Fruit fly (Drosophila melanogaster): ENCODE results near the gene CG43439.

Gene CG43439

dm6 chr3L:6961992-6962570 is 22.3 kb downstream of the CG43439 start:
- TF ChIP-seq usp (GFP tag; optimal IDR thresholded peaks at IDR 0.05) (no peak), psq (optimal IDR thresholded peaks at IDR 0.05) (no peak), Dll (optimal IDR thresholded peaks at IDR 0.05) (no peak), CG8478 (optimal IDR thresholded peaks at IDR 0.05) (no peak), pan (optimal IDR thresholded peaks at IDR 0.05) (no peak), EcR (GFP tag; optimal IDR thresholded peaks at IDR 0.05) (no peak)

dm6 chr3L:6957753-6958420 is 26.5 kb downstream of the CG43439 start, which contains the start of the genes Uqcc1 and Surf1:
Gene Uqcc1 (minus strand): TSS chr3L:6958108.
Gene Surf1 (plus strand): TSS chr3L:6958346.
- TF ChIP-seq usp (GFP tag; optimal IDR thresholded peaks at IDR 0.05) = no peak
- no peak for TF ChIP-seq EcR (GFP tag; optimal IDR thresholded peaks at IDR 0.05)
- no peak for TF ChIP-seq Dll (optimal IDR thresholded peaks at IDR 0.05)
- TF ChIP-seq CG8478 (optimal IDR thresholded peaks at IDR 0.05) = no peak
- no peak for TF ChIP-seq psq (optimal IDR thresholded peaks at IDR 0.05)
- TF ChIP-seq pan (optimal IDR thresholded peaks at IDR 0.05) = no peak

DNA sequence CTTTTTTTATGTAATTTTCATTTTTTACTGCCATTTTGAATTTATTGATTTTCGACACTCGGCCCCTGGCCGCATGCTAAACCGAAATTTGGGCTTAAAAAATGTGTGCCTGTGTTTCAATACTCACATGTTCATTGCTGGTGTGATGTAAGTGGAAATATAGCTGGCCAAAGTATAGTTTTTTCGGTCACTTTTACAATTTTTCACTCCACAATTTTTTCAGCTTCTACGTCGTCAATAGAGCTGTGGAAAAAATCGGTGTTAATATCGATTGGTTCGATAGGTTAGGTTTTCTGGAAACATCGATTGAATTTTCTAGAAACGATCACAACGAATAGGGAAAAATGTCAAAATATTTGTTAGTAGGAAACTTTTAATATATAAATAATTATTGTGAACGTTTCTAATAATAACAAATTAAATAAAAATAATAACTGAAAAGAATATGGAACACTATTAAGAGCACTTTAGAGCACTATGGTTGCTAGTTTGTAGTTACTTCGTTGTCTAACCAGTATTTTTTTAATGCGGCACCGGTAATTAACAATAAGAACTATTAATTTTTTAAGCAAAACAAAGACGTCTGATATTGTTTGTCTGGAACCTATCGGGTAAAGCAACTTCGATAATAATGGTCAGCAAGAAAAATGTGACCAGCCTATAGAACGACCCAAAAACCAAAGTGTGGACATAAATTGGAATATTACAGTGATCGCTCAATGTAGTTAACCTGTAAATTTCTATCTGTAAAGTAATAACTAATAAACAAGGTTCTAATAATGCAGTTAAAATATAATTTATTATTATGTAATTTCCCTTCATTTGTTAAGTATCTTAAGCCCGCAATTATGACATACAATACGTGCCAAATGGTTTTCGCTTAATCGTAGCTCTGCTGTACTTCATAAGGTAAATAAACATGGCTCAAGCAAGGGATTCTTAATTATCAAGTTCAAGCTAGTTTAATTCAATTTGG is 28.8 kb downstream of the CG43439 start, which contains the start of the genes CG10077 and CG9948:
Gene CG10077 (minus strand): TSS at position 651 of the 976 bp plus-strand sequence.
Gene CG9948 (plus strand): TSS at position 738 of the 976 bp plus-strand sequence.
- TF ChIP-seq psq (optimal IDR thresholded peaks at IDR 0.05) (no peak), pan (optimal IDR thresholded peaks at IDR 0.05) (no peak), Dll (optimal IDR thresholded peaks at IDR 0.05) (no peak), EcR (GFP tag; optimal IDR thresholded peaks at IDR 0.05) (no peak), CG8478 (optimal IDR thresholded peaks at IDR 0.05) (no peak), usp (GFP tag; optimal IDR thresholded peaks at IDR 0.05) (no peak)

DNA sequence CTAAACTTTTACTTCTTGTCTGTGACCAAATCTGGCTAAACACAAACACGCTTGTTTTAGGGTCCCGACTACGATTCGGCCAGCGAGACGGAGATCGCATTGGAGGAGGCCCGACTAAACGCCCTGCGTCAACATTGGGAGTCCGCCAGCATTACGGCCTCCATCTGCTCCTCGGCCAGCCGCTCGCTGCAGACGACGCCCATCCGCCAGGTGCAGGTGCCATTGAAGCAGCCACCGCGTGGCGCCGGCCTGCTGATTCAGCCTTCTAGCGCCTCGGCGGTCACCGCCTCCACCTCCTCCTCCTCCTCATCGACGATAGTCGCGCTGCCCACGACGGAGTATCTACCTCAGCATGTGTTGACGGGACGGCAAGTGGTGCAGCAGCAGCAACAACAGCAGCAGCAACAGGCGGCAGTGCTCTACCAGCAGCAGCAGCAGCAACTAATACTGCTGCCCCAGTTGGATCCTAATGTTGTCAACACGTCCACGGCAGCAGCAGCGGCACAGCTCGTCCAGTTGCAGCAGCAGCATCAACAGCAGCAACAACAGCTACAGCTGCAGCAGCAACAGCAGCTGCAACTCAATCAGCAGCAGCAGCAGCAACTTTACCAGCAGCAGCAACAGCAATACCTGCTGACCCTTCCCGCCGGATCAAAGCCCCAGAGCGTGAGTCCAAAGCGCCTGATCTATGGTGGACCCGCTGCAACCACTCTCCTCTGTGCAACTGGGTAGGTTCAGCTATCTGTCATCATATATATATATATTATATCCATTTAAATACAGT is 37.0 kb downstream of the CG43439 start:
- no peak for TF ChIP-seq Dll (optimal IDR thresholded peaks at IDR 0.05)
- no peak for TF ChIP-seq EcR (GFP tag; optimal IDR thresholded peaks at IDR 0.05)
- TF ChIP-seq usp (GFP tag; optimal IDR thresholded peaks at IDR 0.05) = no peak
- TF ChIP-seq psq (optimal IDR thresholded peaks at IDR 0.05) = no peak
- no peak for TF ChIP-seq CG8478 (optimal IDR thresholded peaks at IDR 0.05)
- TF ChIP-seq pan (optimal IDR thresholded peaks at IDR 0.05) = no peak

- TF ChIP-seq usp (GFP tag; optimal IDR thresholded peaks at IDR 0.05) = no peak
- no peak for TF ChIP-seq Dll (optimal IDR thresholded peaks at IDR 0.05)
- TF ChIP-seq EcR (GFP tag; optimal IDR thresholded peaks at IDR 0.05) = no peak
- no peak for TF ChIP-seq psq (optimal IDR thresholded peaks at IDR 0.05)
- no peak for TF ChIP-seq pan (optimal IDR thresholded peaks at IDR 0.05)
- TF ChIP-seq CG8478 (optimal IDR thresholded peaks at IDR 0.05) = no peak
Observed at dm6 chr3L:6945357-6945756, 39.0 kb downstream of the CG43439 start.

- no peak for TF ChIP-seq EcR (GFP tag; optimal IDR thresholded peaks at IDR 0.05)
- no peak for TF ChIP-seq pan (optimal IDR thresholded peaks at IDR 0.05)
- no peak for TF ChIP-seq psq (optimal IDR thresholded peaks at IDR 0.05)
- TF ChIP-seq CG8478 (optimal IDR thresholded peaks at IDR 0.05) = no peak
- TF ChIP-seq usp (GFP tag; optimal IDR thresholded peaks at IDR 0.05) = no peak
- TF ChIP-seq Dll (optimal IDR thresholded peaks at IDR 0.05) = no peak
Observed at dm6 chr3L:6943948-6944319, 40.5 kb downstream of the CG43439 start.

DNA sequence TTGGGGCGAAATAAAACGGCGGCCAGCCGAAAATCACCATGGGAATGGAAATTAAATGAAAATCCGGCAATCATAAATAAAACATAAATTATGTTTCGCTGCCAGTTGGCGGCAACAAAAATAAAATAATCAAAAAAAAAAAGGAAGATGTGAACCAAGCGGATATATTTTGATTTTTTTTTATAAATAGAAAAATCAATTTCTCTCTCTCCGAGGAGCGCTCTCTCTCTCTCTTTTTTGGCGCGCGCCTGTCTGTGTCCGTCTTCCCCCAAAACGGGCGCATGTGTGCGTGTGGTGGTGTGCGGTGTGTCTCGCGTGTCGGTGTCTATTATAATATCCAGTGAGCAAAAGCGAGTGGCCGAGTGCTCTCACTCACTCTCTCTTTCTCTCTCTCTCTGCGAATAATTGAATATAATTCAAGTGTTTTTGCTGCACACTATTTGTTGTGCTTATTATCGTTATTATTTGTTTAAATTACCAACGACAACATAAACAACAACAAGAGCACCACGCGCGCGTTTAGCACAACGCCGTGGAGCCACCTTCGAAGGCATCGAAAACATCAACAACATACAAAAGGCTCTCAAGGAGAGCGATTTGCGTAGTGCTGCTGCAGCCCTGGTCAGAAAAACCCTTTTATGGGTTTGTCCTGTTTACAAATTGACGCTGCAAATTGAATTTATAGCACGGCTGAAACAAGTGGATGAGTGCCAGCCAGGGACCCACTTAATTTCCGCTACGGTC is 41.0 kb downstream of the CG43439 start:
- TF ChIP-seq EcR (GFP tag; optimal IDR thresholded peaks at IDR 0.05) (no peak), pan (optimal IDR thresholded peaks at IDR 0.05) (no peak), Dll (optimal IDR thresholded peaks at IDR 0.05) (peak; percentile 80), psq (optimal IDR thresholded peaks at IDR 0.05) (no peak)

dm6 chr3L:6942831-6943114 is 41.6 kb downstream of the CG43439 start, which contains the start of gene tow:
Gene tow (plus strand): TSS chr3L:6942856.
- no peak for TF ChIP-seq psq (optimal IDR thresholded peaks at IDR 0.05)
- no peak for TF ChIP-seq usp (GFP tag; optimal IDR thresholded peaks at IDR 0.05)
- no peak for TF ChIP-seq EcR (GFP tag; optimal IDR thresholded peaks at IDR 0.05)
- TF ChIP-seq Dll (optimal IDR thresholded peaks at IDR 0.05) = no peak
- TF ChIP-seq CG8478 (optimal IDR thresholded peaks at IDR 0.05) = no peak
- no peak for TF ChIP-seq pan (optimal IDR thresholded peaks at IDR 0.05)

dm6 chr3L:6942103-6942830 is 42.1 kb downstream of the CG43439 start:
- TF ChIP-seq CG8478 (optimal IDR thresholded peaks at IDR 0.05) = no peak
- TF ChIP-seq usp (GFP tag; optimal IDR thresholded peaks at IDR 0.05) = no peak
- no peak for TF ChIP-seq Dll (optimal IDR thresholded peaks at IDR 0.05)

DNA sequence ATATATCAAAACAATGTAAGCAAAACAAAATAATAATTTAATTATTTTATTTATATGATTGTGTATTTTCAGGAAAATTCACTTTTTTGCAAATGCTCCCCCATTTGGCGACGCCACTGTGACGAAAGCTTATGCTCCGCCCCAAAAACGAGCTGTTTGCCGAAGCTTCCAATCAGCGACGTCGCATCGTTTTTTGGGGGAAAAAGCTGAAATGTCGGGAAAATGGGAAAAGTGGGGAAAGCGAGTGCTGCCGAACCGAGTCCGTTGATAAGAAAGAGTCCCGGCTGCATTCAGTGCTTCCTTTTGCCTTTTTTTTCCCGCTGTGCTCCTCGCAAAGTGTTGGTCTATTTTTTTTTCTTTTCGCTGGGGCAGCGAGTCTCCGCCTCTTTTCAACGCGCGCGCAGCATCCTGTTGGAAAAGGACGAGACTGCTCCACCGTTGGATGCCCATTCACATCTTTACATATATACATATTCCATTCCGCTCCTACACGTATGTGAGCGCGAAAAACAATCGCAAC is 49.5 kb downstream of the CG43439 start:
- TF ChIP-seq psq (optimal IDR thresholded peaks at IDR 0.05) = no peak
- TF ChIP-seq pan (optimal IDR thresholded peaks at IDR 0.05) = no peak
- no peak for TF ChIP-seq Dll (optimal IDR thresholded peaks at IDR 0.05)
- TF ChIP-seq usp (GFP tag; optimal IDR thresholded peaks at IDR 0.05) = no peak
- no peak for TF ChIP-seq CG8478 (optimal IDR thresholded peaks at IDR 0.05)
- no peak for TF ChIP-seq EcR (GFP tag; optimal IDR thresholded peaks at IDR 0.05)

Data from whole organism.